Fruit fly (Drosophila melanogaster): ENCODE data around the gene Gr36b.

DNA sequence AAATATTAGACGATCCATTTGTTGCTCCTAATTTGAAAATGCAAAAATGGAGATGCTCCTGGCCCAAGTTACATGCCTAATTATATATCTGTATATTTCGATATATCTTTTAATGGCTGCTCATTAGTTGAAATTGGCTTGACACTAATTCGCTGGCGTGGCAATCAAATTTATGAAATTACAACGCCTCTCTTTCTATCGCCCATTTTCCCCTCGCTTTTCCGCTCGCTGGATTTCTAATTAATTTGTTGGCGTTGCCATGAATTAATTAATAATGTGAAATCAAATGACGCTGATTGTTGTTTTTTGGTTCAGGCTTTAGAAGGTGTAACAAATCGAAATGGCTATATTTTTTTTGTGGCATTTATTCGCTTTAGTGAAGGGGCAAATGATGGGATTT lies 49.5 kb downstream of the Gr36b start:
- TF ChIP-seq CTCF (optimal IDR thresholded peaks at IDR 0.05) (no peak), CG8478 (optimal IDR thresholded peaks at IDR 0.05) (no peak)

Measured in S2 (cell line).